Fruit fly (Drosophila melanogaster): ENCODE results near the gene CG10591.

CG10591 gene

DNA sequence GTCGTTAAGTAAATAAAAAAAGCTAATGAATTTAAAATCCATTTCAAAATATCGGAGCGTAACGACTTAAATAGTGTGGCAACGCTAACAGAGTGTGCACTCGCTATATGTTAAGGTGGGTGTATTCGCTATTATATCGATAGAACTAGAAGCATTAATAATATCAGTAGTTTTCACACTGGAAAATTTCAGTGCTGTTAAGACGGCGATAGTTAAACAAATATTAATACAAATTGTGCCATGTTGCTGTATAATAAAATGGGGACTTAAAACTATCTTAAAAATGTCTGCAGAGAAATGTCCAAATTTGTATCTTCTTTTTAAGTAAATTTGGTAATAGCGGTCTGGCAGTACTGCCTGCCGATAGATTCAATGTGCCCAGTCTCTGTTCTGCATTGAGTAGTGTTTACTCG lies 16.2 kb downstream of the CG10591 start (continued):
- peak; percentile 92 for TF ChIP-seq Sry-δ (GFP tag; optimal IDR thresholded peaks at IDR 0.05)
- TF ChIP-seq CG15073 (GFP tag; optimal IDR thresholded peaks at IDR 0.05): no peak
- TF ChIP-seq E2f2 (GFP tag; IDR thresholded peaks at IDR 0.05): peak; percentile 85
- peak; percentile 75 for TF ChIP-seq dan (GFP tag; IDR thresholded peaks at IDR 0.05)
- TF ChIP-seq CG10431 (GFP tag; optimal IDR thresholded peaks at IDR 0.05): no peak
- no peak for TF ChIP-seq CG30020 (tag; optimal IDR thresholded peaks at IDR 0.05)
- TF ChIP-seq CG6813 (GFP tag; optimal IDR thresholded peaks at IDR 0.05): no peak
- TF ChIP-seq esg (GFP tag; conservative IDR thresholded peaks at IDR 0.05): peak; percentile 92
- TF ChIP-seq CG4404 (GFP tag; IDR thresholded peaks at IDR 0.05): peak; percentile 90
- peak; percentile 91 for TF ChIP-seq MBD-R2 (GFP tag; IDR thresholded peaks at IDR 0.05)
- peak; percentile 47 for TF ChIP-seq grn (GFP tag; optimal IDR thresholded peaks at IDR 0.05)
- TF ChIP-seq hbn (GFP tag; IDR thresholded peaks at IDR 0.05; ENCODE audit: partially characterized antibody): peak; percentile 67
- TF ChIP-seq CG11723 (GFP tag; optimal IDR thresholded peaks at IDR 0.05): no peak
- no peak for TF ChIP-seq CG31365 (tag; optimal IDR thresholded peaks at IDR 0.05)
- TF ChIP-seq gcm (GFP tag; optimal IDR thresholded peaks at IDR 0.05): no peak
- peak; percentile 80 for TF ChIP-seq CG31388 (GFP tag; optimal IDR thresholded peaks at IDR 0.05)
- TF ChIP-seq Vsx1 (GFP tag; optimal IDR thresholded peaks at IDR 0.05): no peak
- peak; percentile 98 for TF ChIP-seq Med (GFP tag)
- peak; percentile 89 for TF ChIP-seq CG30403 (GFP tag; optimal IDR thresholded peaks at IDR 0.05)
- TF ChIP-seq Lim3 (GFP tag; IDR thresholded peaks at IDR 0.05): peak; percentile 74
- TF ChIP-seq CG33557 (GFP tag; optimal IDR thresholded peaks at IDR 0.05): no peak
- no peak for TF ChIP-seq exex (tag; optimal IDR thresholded peaks at IDR 0.05)
- no peak for TF ChIP-seq D19A (tag; optimal IDR thresholded peaks at IDR 0.05)
- peak; percentile 68 for TF ChIP-seq tio (GFP tag; optimal IDR thresholded peaks at IDR 0.05)
- TF ChIP-seq oc (tag; optimal IDR thresholded peaks at IDR 0.05): no peak
- peak; percentile 82 for TF ChIP-seq CG4424 (GFP tag; optimal IDR thresholded peaks at IDR 0.05)
- peak; percentile 89 for TF ChIP-seq lab (GFP tag; optimal IDR thresholded peaks at IDR 0.05)
- peak; percentile 92 for TF ChIP-seq CG1603 (tag; optimal IDR thresholded peaks at IDR 0.05)
- no peak for TF ChIP-seq sug (tag; optimal IDR thresholded peaks at IDR 0.05)
- peak; percentile 86 for TF ChIP-seq CG13123 (GFP tag; optimal IDR thresholded peaks at IDR 0.05)
- TF ChIP-seq her (GFP tag; optimal IDR thresholded peaks at IDR 0.05): peak; percentile 55
- peak; percentile 99 for TF ChIP-seq Myb (GFP tag; optimal IDR thresholded peaks at IDR 0.05)
- TF ChIP-seq CG14860 (GFP tag; IDR thresholded peaks at IDR 0.05; ENCODE audit: partially characterized antibody): peak; percentile 78
- TF ChIP-seq gcm2 (GFP tag; optimal IDR thresholded peaks at IDR 0.05): peak; percentile 71
- TF ChIP-seq CG2199 (GFP tag; IDR thresholded peaks at IDR 0.05): peak; percentile 66; the same call in 1 of the 3 replicates
- peak; percentile 90 for TF ChIP-seq cas (GFP tag; IDR thresholded peaks at IDR 0.05)
- TF ChIP-seq CG9437 (GFP tag; optimal IDR thresholded peaks at IDR 0.05): peak; percentile 62
- no peak for TF ChIP-seq MTF-1 (GFP tag; optimal IDR thresholded peaks at IDR 0.05; ENCODE audit: borderline replicate concordance)
- no peak for TF ChIP-seq lbe (GFP tag; optimal IDR thresholded peaks at IDR 0.05)
- peak; percentile 70 for TF ChIP-seq crc (GFP tag; optimal IDR thresholded peaks at IDR 0.05)
- TF ChIP-seq Dp (GFP tag; optimal IDR thresholded peaks at IDR 0.05): peak; percentile 82
- TF ChIP-seq grau (tag; optimal IDR thresholded peaks at IDR 0.05): peak; percentile 81
- no peak for TF ChIP-seq Blimp-1 (GFP tag; optimal IDR thresholded peaks at IDR 0.05)
- TF ChIP-seq pan (optimal IDR thresholded peaks at IDR 0.05): no peak
- peak in 1 of 2 experiments; percentile 91 for TF ChIP-seq pan (GFP tag; optimal IDR thresholded peaks at IDR 0.05 in 1 of 2, IDR thresholded peaks at IDR 0.05 in 1 of 2)
- TF ChIP-seq cwo (GFP tag; optimal IDR thresholded peaks at IDR 0.05): peak; percentile 52
- peak; percentile 76 for TF ChIP-seq Poxn (GFP tag; IDR thresholded peaks at IDR 0.05)
- peak; percentile 77 for TF ChIP-seq CkIIα-i1 (GFP tag; IDR thresholded peaks at IDR 0.05)
- peak; percentile 79 for TF ChIP-seq NC2β (GFP tag; optimal IDR thresholded peaks at IDR 0.05)
- peak; percentile 63 for TF ChIP-seq Spps (tag; optimal IDR thresholded peaks at IDR 0.05)
- peak; percentile 85 for TF ChIP-seq Doc3 (GFP tag; IDR thresholded peaks at IDR 0.05; ENCODE audit: partially characterized antibody)
